Fruit fly (Drosophila melanogaster) whole organism, embryonic: ENCODE results near the gene CAH4.

Experiments
- Atf-2 ChIP-seq: fragments of 200-800 bp; sonication (Bioruptor generic); optimal IDR thresholded peaks from 2 replicates; lab custom pipeline; 2016; ENCODE audit warnings: missing biosample characterization, missing genetic modification characterization
- CG10979 ChIP-seq: fragments of 200-800 bp; sonication (Bioruptor generic); optimal IDR thresholded peaks from 2 replicates; lab custom pipeline; 2018; ENCODE audit warnings: missing biosample characterization, mild to moderate bottlenecking, missing genetic modification characterization, moderate library complexity
- CG12942 ChIP-seq: fragments of 200-800 bp; sonication (Bioruptor generic); optimal IDR thresholded peaks from 3 replicates; lab custom pipeline; 2016; ENCODE audit warnings: missing biosample characterization, missing genetic modification characterization
- CG14860 ChIP-seq: fragments of 200-800 bp; sonication (Bioruptor generic); IDR thresholded peaks from 3 replicates; pipeline ENCODE4 v1.3.6; 2022; ENCODE audit warnings: missing biosample characterization, missing genetic modification characterization; ENCODE audit not compliant: partially characterized antibody
- CG15514 ChIP-seq: fragments of 200-800 bp; sonication (Bioruptor generic); optimal IDR thresholded peaks from 3 replicates; lab custom pipeline; 2017; ENCODE audit warnings: missing biosample characterization, missing genetic modification characterization, mild to moderate bottlenecking, moderate library complexity, missing genetic modification reagents
- CG17385 ChIP-seq: fragments of 200-800 bp; sonication (Bioruptor generic); optimal IDR thresholded peaks from 3 replicates; lab custom pipeline; 2018; ENCODE audit warnings: missing biosample characterization, mild to moderate bottlenecking, missing genetic modification characterization
- CG1832 ChIP-seq: fragments of 200-800 bp; sonication (Bioruptor generic); optimal IDR thresholded peaks from 2 replicates; lab custom pipeline; 2017; ENCODE audit warnings: missing biosample characterization, mild to moderate bottlenecking, missing genetic modification characterization, inconsistent platforms
- CG18764 ChIP-seq: fragments of 200-800 bp; sonication (Bioruptor generic); optimal IDR thresholded peaks from 3 replicates; lab custom pipeline; 2016; ENCODE audit warnings: missing biosample characterization, missing genetic modification characterization
- CG2199 ChIP-seq: fragments of 200-800 bp; sonication (Bioruptor generic); IDR thresholded peaks from 3 replicates; pipeline ENCODE4 v1.3.6; 2022; ENCODE audit warnings: missing biosample characterization, missing genetic modification characterization
- CG31441 ChIP-seq: fragments of 200-800 bp; sonication (Bioruptor generic); IDR thresholded peaks from 2 replicates; pipeline ENCODE4 v1.3.6; 2022; ENCODE audit warnings: missing biosample characterization, missing genetic modification characterization
- CG3847 ChIP-seq: fragments of 200-800 bp; sonication (Bioruptor generic); IDR thresholded peaks from 2 replicates; pipeline ENCODE4 v1.3.6; 2022; ENCODE audit warnings: missing biosample characterization, missing genetic modification characterization
- CG6654 ChIP-seq: fragments of 200-800 bp; sonication (Bioruptor generic); optimal IDR thresholded peaks from 2 replicates; lab custom pipeline; 2017; ENCODE audit warnings: missing biosample characterization, mild to moderate bottlenecking, missing genetic modification characterization
- CG6765 ChIP-seq: fragments of 200-800 bp; sonication (Bioruptor generic); optimal IDR thresholded peaks from 3 replicates; lab custom pipeline; 2017; ENCODE audit warnings: missing biosample characterization, mild to moderate bottlenecking, missing genetic modification characterization
- CG6791 ChIP-seq: fragments of 200-800 bp; sonication (Bioruptor generic); IDR thresholded peaks from 3 replicates; pipeline ENCODE4 v1.3.6; 2022; ENCODE audit warnings: missing biosample characterization, missing genetic modification characterization; ENCODE audit not compliant: partially characterized antibody
- CG7786 ChIP-seq: fragments of 200-800 bp; sonication (Bioruptor generic); optimal IDR thresholded peaks from 2 replicates; lab custom pipeline; 2016; ENCODE audit warnings: missing biosample characterization, missing genetic modification characterization
- CG8281 ChIP-seq: fragments of 200-800 bp; sonication (Bioruptor generic); optimal IDR thresholded peaks from 2 replicates; lab custom pipeline; 2018; ENCODE audit warnings: missing biosample characterization, mild to moderate bottlenecking, missing genetic modification characterization, moderate library complexity
- Dek ChIP-seq: fragments of 200-800 bp; sonication (Bioruptor generic); optimal IDR thresholded peaks from 3 replicates; lab custom pipeline; 2019; ENCODE audit warnings: missing biosample characterization, mild to moderate bottlenecking, missing genetic modification characterization, moderate library complexity
- Doc3 ChIP-seq: fragments of 200-800 bp; sonication (Bioruptor generic); IDR thresholded peaks from 3 replicates; pipeline ENCODE4 v1.3.6; 2022; ENCODE audit warnings: missing biosample characterization, missing genetic modification characterization; ENCODE audit not compliant: partially characterized antibody
- Dref ChIP-seq: fragments of 200-800 bp; sonication (Bioruptor generic); IDR thresholded peaks from 2 replicates; pipeline ENCODE4 v1.3.6; 2022; ENCODE audit warnings: missing biosample characterization, missing genetic modification characterization
- Drgx ChIP-seq: fragments of 200-800 bp; sonication (Bioruptor generic); IDR thresholded peaks from 2 replicates; pipeline ENCODE4 v1.3.6; 2022; ENCODE audit warnings: missing biosample characterization, missing genetic modification characterization
- Gsc ChIP-seq: fragments of 200-800 bp; sonication (Bioruptor generic); IDR thresholded peaks from 2 replicates; pipeline ENCODE4 v1.3.6; 2022; ENCODE audit warnings: missing biosample characterization, missing genetic modification characterization
- Hmr ChIP-seq: fragments of 200-800 bp; sonication (Bioruptor generic); optimal IDR thresholded peaks from 3 replicates; lab custom pipeline; 2017; ENCODE audit warnings: mild to moderate bottlenecking, missing biosample characterization, missing genetic modification reagents, missing genetic modification characterization
- Hmx ChIP-seq: fragments of 200-800 bp; sonication (Bioruptor generic); optimal IDR thresholded peaks from 2 replicates; lab custom pipeline; 2016; ENCODE audit warnings: missing biosample characterization, missing genetic modification characterization
- Med ChIP-seq: fragments of 200-800 bp; sonication (Bioruptor generic); peaks from one replicate; lab custom pipeline; 2016; ENCODE audit warnings: missing biosample characterization, missing genetic modification characterization, mild to moderate bottlenecking, inconsistent platforms, moderate library complexity
- Meics ChIP-seq: fragments of 200-800 bp; sonication (Bioruptor generic); optimal IDR thresholded peaks from 2 replicates; lab custom pipeline; 2017; ENCODE audit warnings: missing biosample characterization, mild to moderate bottlenecking, missing genetic modification characterization
- Nf-YA ChIP-seq: fragments of 200-800 bp; sonication (Bioruptor generic); IDR thresholded peaks from 2 replicates; pipeline ENCODE4 v1.3.6; 2022; ENCODE audit warnings: missing biosample characterization, missing genetic modification characterization
- Ptx1 ChIP-seq: fragments of 200-800 bp; sonication (Bioruptor generic); IDR thresholded peaks from 2 replicates; pipeline ENCODE4 v1.3.6; 2022; ENCODE audit warnings: missing biosample characterization, missing genetic modification characterization
- Rfx ChIP-seq: fragments of 200-800 bp; sonication (Bioruptor generic); IDR thresholded peaks from 2 replicates; pipeline ENCODE4 v1.3.6; 2022; ENCODE audit warnings: missing biosample characterization, missing genetic modification characterization
- ato ChIP-seq: fragments of 200-800 bp; sonication (Bioruptor generic); IDR thresholded peaks from 2 replicates; pipeline ENCODE4 v1.3.6; 2022; ENCODE audit warnings: missing biosample characterization, missing genetic modification characterization; ENCODE audit not compliant: partially characterized antibody
- corto ChIP-seq: fragments of 200-800 bp; sonication (Bioruptor generic); optimal IDR thresholded peaks from 2 replicates; lab custom pipeline; 2016; ENCODE audit warnings: missing biosample characterization, mild to moderate bottlenecking, missing genetic modification characterization, moderate library complexity
- da ChIP-seq: fragments of 200-800 bp; sonication (Bioruptor generic); optimal IDR thresholded peaks from 2 replicates; lab custom pipeline; 2016; ENCODE audit warnings: missing biosample characterization, missing genetic modification characterization
- dan ChIP-seq: fragments of 200-800 bp; sonication (Bioruptor generic); IDR thresholded peaks from 2 replicates; pipeline ENCODE4 v1.3.6; 2022; ENCODE audit warnings: missing biosample characterization, missing genetic modification characterization
- dpn ChIP-seq, 2 experiments: fragments of 200-800 bp; sonication (Bioruptor generic); optimal IDR thresholded peaks; 3 replicates each; lab custom pipeline; 2016; ENCODE audit warnings: missing biosample characterization in 2 of 2, missing genetic modification characterization in 2 of 2
- en ChIP-seq: fragments of 200-800 bp; sonication (Bioruptor generic); optimal IDR thresholded peaks from 2 replicates; lab custom pipeline; 2016; ENCODE audit warnings: missing biosample characterization, missing genetic modification characterization
- grau ChIP-seq: fragments of 200-800 bp; optimal IDR thresholded peaks from 3 replicates; lab custom pipeline; 2019; ENCODE audit warnings: missing biosample characterization, mild to moderate bottlenecking, missing genetic modification characterization, moderate library complexity
- gsb ChIP-seq: fragments of 200-800 bp; sonication (Bioruptor generic); IDR thresholded peaks from 2 replicates; pipeline ENCODE4 v1.3.6; 2022; ENCODE audit warnings: missing biosample characterization, missing genetic modification characterization
- gsb-n ChIP-seq: fragments of 200-800 bp; sonication (Bioruptor generic); optimal IDR thresholded peaks from 3 replicates; lab custom pipeline; 2018; ENCODE audit warnings: missing biosample characterization, mild to moderate bottlenecking, missing genetic modification characterization
- jumu ChIP-seq: fragments of 200-800 bp; sonication (Bioruptor generic); optimal IDR thresholded peaks from 3 replicates; lab custom pipeline; 2016; ENCODE audit warnings: missing biosample characterization, missing genetic modification characterization
- lab ChIP-seq: fragments of 200-800 bp; sonication (Bioruptor generic); optimal IDR thresholded peaks from 3 replicates; lab custom pipeline; 2017; ENCODE audit warnings: missing biosample characterization, missing genetic modification characterization, mild to moderate bottlenecking, moderate library complexity, missing genetic modification reagents
- mirr ChIP-seq: fragments of 200-800 bp; sonication (Bioruptor generic); optimal IDR thresholded peaks from 3 replicates; lab custom pipeline; 2018; ENCODE audit warnings: missing biosample characterization, mild to moderate bottlenecking, missing genetic modification characterization
- nmo ChIP-seq: fragments of 200-800 bp; sonication (Bioruptor generic); optimal IDR thresholded peaks from 2 replicates; lab custom pipeline; 2018; ENCODE audit warnings: missing biosample characterization, mild to moderate bottlenecking, missing genetic modification characterization, moderate library complexity
- pho ChIP-seq: fragments of 200-800 bp; sonication (Bioruptor generic); optimal IDR thresholded peaks from 2 replicates; lab custom pipeline; 2016; ENCODE audit warnings: missing biosample characterization, missing genetic modification characterization
- prd ChIP-seq, 3 experiments: fragments of >200 bp in 2 of 3; fragments of 200-800 bp in 1 of 3; sonication (Bioruptor generic) in 1 of 3; optimal IDR thresholded peaks in 2 of 3; IDR thresholded peaks in 1 of 3; 2 replicates in 2 of 3; 3 replicates in 1 of 3; pipeline versions ENCODE4 v1.3.6 to Lab custom; 2017 to 2022; ENCODE audit warnings: missing biosample characterization in 1 of 3, missing genetic modification characterization in 1 of 3
- pzg ChIP-seq: fragments of 200-800 bp; sonication (Bioruptor generic); optimal IDR thresholded peaks from 3 replicates; lab custom pipeline; 2018; ENCODE audit warnings: missing biosample characterization, mild to moderate bottlenecking, missing genetic modification characterization, moderate library complexity
- repo ChIP-seq: fragments of 200-800 bp; sonication (Bioruptor generic); optimal IDR thresholded peaks from 2 replicates; lab custom pipeline; 2016; ENCODE audit warnings: missing biosample characterization, missing genetic modification characterization
- rib ChIP-seq: fragments of 200-800 bp; sonication (Bioruptor generic); IDR thresholded peaks from 2 replicates; pipeline ENCODE4 v1.3.6; 2022; ENCODE audit warnings: missing biosample characterization, missing genetic modification characterization
- sens-2 ChIP-seq: fragments of 200-800 bp; sonication (Bioruptor generic); IDR thresholded peaks from 2 replicates; pipeline ENCODE4 v1.3.6; 2022; ENCODE audit warnings: missing biosample characterization, missing genetic modification characterization
- sqz ChIP-seq: fragments of 200-800 bp; sonication (Bioruptor generic); optimal IDR thresholded peaks from 3 replicates; lab custom pipeline; 2018; ENCODE audit warnings: missing biosample characterization, mild to moderate bottlenecking, missing genetic modification characterization
- trem ChIP-seq: fragments of 200-800 bp; optimal IDR thresholded peaks from 3 replicates; lab custom pipeline; 2019; ENCODE audit warnings: missing biosample characterization, mild to moderate bottlenecking, missing genetic modification characterization, moderate library complexity
- twi ChIP-seq: fragments of 200-800 bp; optimal IDR thresholded peaks from 2 replicates; lab custom pipeline; 2019; ENCODE audit warnings: missing biosample characterization, mild to moderate bottlenecking, missing genetic modification characterization, moderate library complexity

The CAH4 gene

dm6 chr3R:24812987-24813636, 44.2 kb downstream of the CAH4 start (continued):
- TF ChIP-seq Doc3 (GFP tag; lab: Robert Waterston, UW) (no peak), CG14860 (GFP tag; lab: Robert Waterston, UW) (no peak), CG1832 (GFP tag; lab: Kevin White, UChicago) (no peak), Hmr (GFP tag; lab: Kevin White, UChicago) (no peak), pho (no peak), Rfx (GFP tag; lab: Robert Waterston, UW) (no peak), Drgx (GFP tag; lab: Robert Waterston, UW) (no peak), CG8281 (no peak), CG31441 (GFP tag; lab: Robert Waterston, UW) (no peak), CG10979 (tag; lab: Kevin White, UChicago) (no peak), twi (peak; percentile 28), CG17385 (GFP tag; lab: Kevin White, UChicago) (no peak), nmo (GFP tag; lab: Kevin White, UChicago) (no peak), en (no peak), Gsc (GFP tag; lab: Robert Waterston, UW) (no peak), trem (tag; lab: Kevin White, UChicago) (no peak), Dek (tag; lab: Kevin White, UChicago) (no peak), CG2199 (peak; percentile 79; the same call in 2 of the 3 replicates), dan (GFP tag; lab: Robert Waterston, UW) (no peak), mirr (peak; percentile 25), CG7786 (no peak), Ptx1 (GFP tag; lab: Robert Waterston, UW) (no peak), gsb-n (no peak), pzg (GFP tag; lab: Kevin White, UChicago) (no peak), prd (optimal IDR thresholded peaks at IDR 0.05; lab: Kevin White, UChicago) (no peak), prd (GFP tag; IDR thresholded peaks at IDR 0.05; lab: Robert Waterston, UW) (no peak), jumu (GFP tag; lab: Kevin White, UChicago) (no peak), sqz (no peak), Atf-2 (GFP tag; lab: Kevin White, UChicago) (no peak), lab (GFP tag; lab: Kevin White, UChicago) (no peak), Med (GFP tag; lab: Kevin White, UChicago) (peak; percentile 71), CG3847 (GFP tag; lab: Robert Waterston, UW) (no peak), gsb (GFP tag; lab: Robert Waterston, UW) (no peak), repo (GFP tag; lab: Kevin White, UChicago) (no peak), ato (no peak), CG6654 (GFP tag; lab: Kevin White, UChicago) (no peak), dpn (GFP tag; optimal IDR thresholded peaks at IDR 0.05; lab: Kevin White, UChicago) (no peak), corto (GFP tag; lab: Kevin White, UChicago) (no peak), CG6765 (GFP tag; lab: Kevin White, UChicago) (no peak), Dref (GFP tag; lab: Robert Waterston, UW) (no peak), CG12942 (no peak), Meics (GFP tag; lab: Kevin White, UChicago) (no peak), Nf-YA (GFP tag; lab: Robert Waterston, UW) (no peak), Hmx (GFP tag; lab: Kevin White, UChicago) (no peak), CG6791 (GFP tag; lab: Robert Waterston, UW) (0 out of 3 replicates have a peak, but pooled peaks have one; percentile 15), grau (tag; lab: Kevin White, UChicago) (peak; percentile 0), da (no peak), sens-2 (0 out of 2 replicates have a peak, but pooled peaks have one; percentile 29), rib (no peak), CG18764 (GFP tag; lab: Kevin White, UChicago) (no peak), CG15514 (GFP tag; lab: Kevin White, UChicago) (no peak)
